Worm (Caenorhabditis elegans) whole organism, L4 larva: Measurements from ENCODE around the gene tbc-19.
A peak's percentile ranks its signal among the peaks of the same experiment; 100 is the strongest.

Experiments
- D1046.2 ChIP-seq: fragments of 200-800 bp; sonication (Bioruptor generic); IDR thresholded peaks from 2 replicates; pipeline ENCODE4 v1.3.6; 2022; ENCODE audit warnings: missing genetic modification characterization, missing compliant biosample characterization
- F26F4.8 ChIP-seq: fragments of 200-800 bp; sonication (Bioruptor generic); conservative IDR thresholded peaks from 2 replicates; pipeline ENCODE4 v1.3.6; 2022; ENCODE audit warnings: missing genetic modification characterization, missing compliant biosample characterization
- F44E2.7 ChIP-seq: fragments of 200-800 bp; sonication (Bioruptor generic); IDR thresholded peaks from 2 replicates; pipeline ENCODE4 v2.1.2; 2022; ENCODE audit warnings: missing genetic modification characterization, missing compliant biosample characterization
- aha-1 ChIP-seq: fragments of 150-350 bp; peaks from one replicate; lab custom pipeline; 2014; ENCODE audit warnings: missing biosample characterization, missing genetic modification characterization
- aly-2 ChIP-seq: sonication (generic microtip); optimal IDR thresholded peaks from 2 replicates; lab custom pipeline; 2018; ENCODE audit warnings: missing biosample characterization, missing genetic modification characterization
- ama-1 ChIP-seq: fragments of 150-350 bp; optimal IDR thresholded peaks from 2 replicates; lab custom pipeline; 2014; ENCODE audit warnings: inconsistent platforms, mixed read lengths
- attf-4 ChIP-seq: sonication (generic microtip); optimal IDR thresholded peaks from 3 replicates; lab custom pipeline; 2017; ENCODE audit warnings: missing biosample characterization, missing genetic modification characterization
- ceh-28 ChIP-seq: fragments of 150-350 bp; optimal IDR thresholded peaks from 2 replicates; lab custom pipeline; 2014; ENCODE audit warnings: missing biosample characterization, missing genetic modification reagents, missing genetic modification characterization
- ceh-32 ChIP-seq: sonication (generic microtip); optimal IDR thresholded peaks from 2 replicates; lab custom pipeline; 2016; ENCODE audit warnings: mild to moderate bottlenecking, missing genetic modification characterization, missing compliant biosample characterization; ENCODE audit not compliant: poor library complexity
- ceh-44 ChIP-seq: fragments of 200-800 bp; sonication (Bioruptor generic); IDR thresholded peaks from 2 replicates; pipeline ENCODE4 v1.3.6; 2022; ENCODE audit warnings: missing genetic modification reagents, missing genetic modification characterization, missing compliant biosample characterization
- cey-2 ChIP-seq: sonication (generic microtip); optimal IDR thresholded peaks from 3 replicates; lab custom pipeline; 2017; ENCODE audit warnings: missing genetic modification characterization, mild to moderate bottlenecking, missing compliant biosample characterization, antibody characterized with exemption, borderline replicate concordance; ENCODE audit not compliant: insufficient read depth
- daf-16 ChIP-seq, 3 experiments: sonication (generic microtip); optimal IDR thresholded peaks; 2 replicates each; lab custom pipeline; 2016 to 2017; ENCODE audit warnings: missing genetic modification characterization in 3 of 3, missing genetic modification reagents in 3 of 3, mild to moderate bottlenecking in 2 of 3, missing compliant biosample characterization in 2 of 3, missing biosample characterization in 1 of 3, moderate library complexity in 1 of 3
- daf-8 ChIP-seq: fragments of 200-800 bp; sonication (Bioruptor generic); IDR thresholded peaks from 2 replicates; pipeline ENCODE4 v1.3.6; 2022; ENCODE audit warnings: missing genetic modification characterization, missing compliant biosample characterization
- dmd-6 ChIP-seq: fragments of 200-800 bp; sonication (Bioruptor generic); IDR thresholded peaks from 2 replicates; pipeline ENCODE4 v1.3.6; 2022; ENCODE audit warnings: missing genetic modification reagents, missing genetic modification characterization, missing compliant biosample characterization
- dmd-8 ChIP-seq: fragments of 200-800 bp; sonication (Bioruptor generic); IDR thresholded peaks from 2 replicates; pipeline ENCODE4 v1.3.6; 2022; ENCODE audit warnings: missing genetic modification characterization, missing compliant biosample characterization
- dmd-9 ChIP-seq: fragments of 200-800 bp; sonication (Bioruptor generic); IDR thresholded peaks from 2 replicates; pipeline ENCODE4 v1.3.6; 2022; ENCODE audit warnings: missing genetic modification reagents, missing genetic modification characterization, missing compliant biosample characterization
- dve-1 ChIP-seq: sonication (generic microtip); optimal IDR thresholded peaks from 2 replicates; lab custom pipeline; 2017; ENCODE audit warnings: antibody characterized with exemption, mild to moderate bottlenecking, missing genetic modification characterization, missing compliant biosample characterization; ENCODE audit not compliant: insufficient read depth
- egl-27 ChIP-seq: sonication (generic microtip); optimal IDR thresholded peaks from 3 replicates; lab custom pipeline; 2017; ENCODE audit warnings: missing biosample characterization, missing genetic modification reagents, missing genetic modification characterization
- fkh-10 ChIP-seq: fragments of 150-350 bp; optimal IDR thresholded peaks from 2 replicates; lab custom pipeline; 2014; ENCODE audit warnings: missing biosample characterization, missing genetic modification reagents, missing genetic modification characterization
- hif-1 ChIP-seq, 2 experiments: sonication (generic microtip); optimal IDR thresholded peaks; 2 replicates each; lab custom pipeline; 2016 to 2017; ENCODE audit warnings: missing compliant biosample characterization in 2 of 2, missing genetic modification characterization in 2 of 2, missing genetic modification reagents in 2 of 2, missing genotype in 2 of 2, mild to moderate bottlenecking in 1 of 2
- hlh-11 ChIP-seq: fragments of 200-800 bp; sonication (Bioruptor generic); optimal IDR thresholded peaks from 2 replicates; lab custom pipeline; 2018; ENCODE audit warnings: mild to moderate bottlenecking, missing genetic modification characterization, missing compliant biosample characterization
- hmg-1.1 ChIP-seq: fragments of 200-800 bp; sonication (Bioruptor generic); IDR thresholded peaks from 2 replicates; pipeline ENCODE4 v1.3.6; 2022; ENCODE audit warnings: missing genetic modification reagents, missing genetic modification characterization, missing compliant biosample characterization
- lim-7 ChIP-seq: fragments of 200-800 bp; sonication (Bioruptor generic); IDR thresholded peaks from 2 replicates; pipeline ENCODE4 v1.3.6; 2022; ENCODE audit warnings: missing genetic modification characterization, missing compliant biosample characterization
- lin-1 ChIP-seq: fragments of 200-800 bp; sonication (Bioruptor generic); IDR thresholded peaks from 2 replicates; pipeline ENCODE4 v1.3.6; 2022; ENCODE audit warnings: missing genetic modification reagents, missing genetic modification characterization, missing compliant biosample characterization
- lin-38 ChIP-seq: fragments of 200-800 bp; sonication (Bioruptor generic); IDR thresholded peaks from 2 replicates; pipeline ENCODE4 v1.3.6; 2022; ENCODE audit warnings: missing genetic modification reagents, missing genetic modification characterization, missing compliant biosample characterization
- lsy-2 ChIP-seq, 2 experiments: fragments of 150-350 bp in 1 of 2; sonication (generic microtip) in 1 of 2; optimal IDR thresholded peaks; 2 replicates each; lab custom pipeline; 2014 to 2017; ENCODE audit warnings: missing biosample characterization in 2 of 2, missing genetic modification characterization in 2 of 2
- madf-5 ChIP-seq, 2 experiments: fragments of 200-800 bp; sonication (Bioruptor generic); IDR thresholded peaks; 2 replicates each; pipeline ENCODE4 v1.3.6; 2022; ENCODE audit warnings: missing compliant biosample characterization in 2 of 2, missing genetic modification characterization in 2 of 2
- mdl-1 ChIP-seq, 2 experiments: fragments of 150-350 bp in 1 of 2; sonication (generic microtip) in 1 of 2; optimal IDR thresholded peaks; 2 replicates each; lab custom pipeline; 2014 to 2017; ENCODE audit warnings: missing biosample characterization in 2 of 2, missing genetic modification characterization in 2 of 2
- mep-1 ChIP-seq: fragments of 150-350 bp; sonication (generic microtip); optimal IDR thresholded peaks from 3 replicates; lab custom pipeline; 2014; ENCODE audit warnings: missing biosample characterization, missing genetic modification characterization
- mes-2 ChIP-seq: sonication (generic microtip); optimal IDR thresholded peaks from 2 replicates; lab custom pipeline; 2016; ENCODE audit warnings: missing genotype, mild to moderate bottlenecking, missing genetic modification characterization, missing compliant biosample characterization; ENCODE audit not compliant: poor library complexity, severe bottlenecking
- mxl-3 ChIP-seq: fragments of 200-800 bp; sonication (Bioruptor generic); optimal IDR thresholded peaks from 2 replicates; lab custom pipeline; 2018; ENCODE audit warnings: mild to moderate bottlenecking, missing genetic modification characterization, missing compliant biosample characterization
- nhr-10 ChIP-seq: fragments of 150-350 bp; optimal IDR thresholded peaks from 2 replicates; lab custom pipeline; 2014; ENCODE audit warnings: missing biosample characterization, missing genetic modification characterization
- nhr-28 ChIP-seq: fragments of 150-350 bp; optimal IDR thresholded peaks from 2 replicates; lab custom pipeline; 2014; ENCODE audit warnings: missing biosample characterization, missing genetic modification characterization
- nhr-48 ChIP-seq: sonication (generic microtip); optimal IDR thresholded peaks from 2 replicates; lab custom pipeline; 2016; ENCODE audit warnings: mild to moderate bottlenecking, missing genetic modification characterization, missing compliant biosample characterization
- nhr-6 ChIP-seq: fragments of 150-350 bp; optimal IDR thresholded peaks from 2 replicates; lab custom pipeline; 2014; ENCODE audit warnings: missing biosample characterization, missing genetic modification characterization
- nhr-76 ChIP-seq: fragments of 150-350 bp; optimal IDR thresholded peaks from 2 replicates; lab custom pipeline; 2014; ENCODE audit warnings: missing biosample characterization, missing genetic modification characterization
- nhr-77 ChIP-seq: fragments of 150-350 bp; optimal IDR thresholded peaks from 2 replicates; lab custom pipeline; 2014; ENCODE audit warnings: missing biosample characterization, missing genetic modification characterization
- pha-4 ChIP-seq, 2 experiments: fragments of 150-350 bp in 1 of 2; fragments of 200-800 bp in 1 of 2; sonication (Bioruptor generic) in 1 of 2; IDR thresholded peaks in 1 of 2; optimal IDR thresholded peaks in 1 of 2; 2 replicates each; pipeline versions ENCODE4 v1.3.6 to Lab custom; 2014 to 2022; ENCODE audit warnings: missing genetic modification characterization in 2 of 2, missing genetic modification reagents in 2 of 2, missing biosample characterization in 1 of 2, missing compliant biosample characterization in 1 of 2
- php-3 ChIP-seq: fragments of 200-800 bp; sonication (Bioruptor generic); IDR thresholded peaks from 2 replicates; pipeline ENCODE4 v1.3.6; 2022; ENCODE audit warnings: missing genetic modification reagents, missing genetic modification characterization, missing compliant biosample characterization
- pqm-1 ChIP-seq: sonication (generic microtip); optimal IDR thresholded peaks from 2 replicates; lab custom pipeline; 2017; ENCODE audit warnings: missing biosample characterization, missing genetic modification characterization
- rbr-2 ChIP-seq: sonication (generic microtip); optimal IDR thresholded peaks from 2 replicates; lab custom pipeline; 2016; ENCODE audit warnings: missing genotype, missing genetic modification characterization, missing compliant biosample characterization
- saeg-2 ChIP-seq: fragments of 200-800 bp; sonication (Bioruptor generic); IDR thresholded peaks from 2 replicates; pipeline ENCODE4 v1.3.6; 2022; ENCODE audit warnings: missing genetic modification reagents, missing genetic modification characterization, missing compliant biosample characterization
- snpc-4 ChIP-seq: fragments of 150-350 bp; optimal IDR thresholded peaks from 2 replicates; lab custom pipeline; 2014; ENCODE audit warnings: missing biosample characterization, missing genetic modification characterization
- unc-62 ChIP-seq, 3 experiments: fragments of 150-350 bp in 1 of 3; sonication (generic microtip); optimal IDR thresholded peaks in 2 of 3; peaks in 1 of 3; 1 replicate in 1 of 3; 2 replicates in 2 of 3; lab custom pipeline; 2014 to 2017; ENCODE audit warnings: missing biosample characterization in 3 of 3, missing genetic modification characterization in 3 of 3, missing genetic modification reagents in 3 of 3, missing genotype in 1 of 3

tbc-19 gene

ce11 chrX:13990680-13991079 lies 21.6 kb downstream of the tbc-19 start, which contains the start of gene C31E10.11:
Gene C31E10.11, minus strand, starts transcription at chrX:13990780.
- TF ChIP-seq lin-1 (GFP tag; lab: Robert Waterston, UW) (no peak), dmd-9 (no peak), ceh-32 (tag; lab: Kevin White, UChicago) (no peak), php-3 (no peak), ceh-28 (tag; lab: Kevin White, UChicago) (no peak), snpc-4 (tag; lab: Kevin White, UChicago) (no peak), dmd-8 (no peak), aly-2 (tag; lab: Kevin White, UChicago) (no peak), dve-1 (tag; lab: Kevin White, UChicago) (no peak), nhr-28 (no peak), fkh-10 (no peak), cey-2 (no peak), saeg-2 (GFP tag; lab: Robert Waterston, UW) (no peak), nhr-48 (tag; lab: Kevin White, UChicago) (no peak), pha-4 (GFP tag; IDR thresholded peaks at IDR 0.05; lab: Robert Waterston, UW) (no peak), pha-4 (tag; optimal IDR thresholded peaks at IDR 0.05; lab: Kevin White, UChicago) (no peak), D1046.2 (no peak), lin-38 (GFP tag; lab: Robert Waterston, UW) (no peak), ama-1 (lab: Kevin White, UChicago) (no peak)

DNA sequence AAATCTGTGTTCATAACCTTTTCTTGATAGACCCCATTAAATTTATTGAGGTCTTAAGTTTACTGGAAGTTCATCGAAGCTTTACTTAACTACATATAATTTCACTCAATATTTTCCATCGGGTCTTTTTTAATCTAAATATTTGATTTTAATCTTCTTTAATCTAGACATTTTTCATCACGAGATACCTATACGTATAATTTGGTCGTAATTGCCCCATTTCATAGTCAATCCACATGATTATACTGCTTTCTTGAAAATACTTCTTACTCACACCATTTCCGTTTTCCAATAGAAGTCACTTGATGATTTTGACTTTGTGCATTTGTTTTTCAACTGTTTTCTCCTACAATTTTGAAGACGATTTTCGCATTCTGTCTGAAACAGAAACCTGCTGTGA lies 26.0 kb downstream of the tbc-19 start, which contains the start of gene irld-24:
TSS of gene irld-24 (plus strand) at position 301 of the 400 bp plus-strand sequence.
- no peak for TF ChIP-seq nhr-77
- TF ChIP-seq lsy-2 (tag; optimal IDR thresholded peaks at IDR 0.05; lab: Kevin White, UChicago) = no peak
- TF ChIP-seq nhr-10 = no peak
- no peak for TF ChIP-seq ceh-44 (GFP tag; lab: Robert Waterston, UW)
- TF ChIP-seq lim-7 (GFP tag; lab: Robert Waterston, UW) = no peak
- no peak for TF ChIP-seq F44E2.7 (GFP tag; lab: Robert Waterston, UW)
- TF ChIP-seq aly-2 (tag; lab: Kevin White, UChicago) = no peak
- no peak for TF ChIP-seq nhr-76 (tag; lab: Kevin White, UChicago)
- no peak for TF ChIP-seq daf-8 (GFP tag; lab: Robert Waterston, UW)
- TF ChIP-seq, all 104 proteins: peak for 0

ce11 chrX:13980417-13980816 lies 31.9 kb downstream of the tbc-19 start, which contains the start of gene arrd-24:
Gene arrd-24, minus strand, starts transcription at chrX:13980517.
- peak; percentile 24 for TF ChIP-seq pqm-1 (tag; lab: Kevin White, UChicago)
- TF ChIP-seq, all 104 proteins: peak for 1; not testable (repeated sequence) for 103

- TF ChIP-seq mdl-1 (tag; optimal IDR thresholded peaks at IDR 0.05; lab: Kevin White, UChicago) = peak in 1 of 2 experiments; percentile 72
- peak; percentile 58 for TF ChIP-seq mes-2 (tag; lab: Kevin White, UChicago)
- TF ChIP-seq dve-1 (tag; lab: Kevin White, UChicago) = peak; percentile 39
- no peak for TF ChIP-seq madf-5 (GFP tag; IDR thresholded peaks at IDR 0.05; lab: Robert Waterston, UW)
- peak; percentile 62 for TF ChIP-seq hmg-1.1
- peak in 1 of 2 experiments; percentile 31 for TF ChIP-seq hif-1 (tag; optimal IDR thresholded peaks at IDR 0.05; lab: Kevin White, UChicago)
- peak; percentile 34 for TF ChIP-seq nhr-6 (tag; lab: Kevin White, UChicago)
- TF ChIP-seq egl-27 = no peak
- TF ChIP-seq mep-1 = peak; percentile 18
- 0 out of 2 replicates have a peak, but pooled peaks have one; percentile 8 for TF ChIP-seq dmd-6
- TF ChIP-seq rbr-2 (tag; lab: Kevin White, UChicago) = peak; percentile 39
- TF ChIP-seq hlh-11 (tag; lab: Kevin White, UChicago) = peak; percentile 40
- no peak for TF ChIP-seq F26F4.8
- peak in 1 of 2 experiments; percentile 98 for TF ChIP-seq unc-62 (GFP tag; optimal IDR thresholded peaks at IDR 0.05 in 1 of 2; lab: Kevin White, UChicago)
- no peak for TF ChIP-seq unc-62 (tag; optimal IDR thresholded peaks at IDR 0.05; lab: Kevin White, UChicago)
- TF ChIP-seq daf-16 (GFP tag; optimal IDR thresholded peaks at IDR 0.05; lab: Kevin White, UChicago) = no peak
- TF ChIP-seq daf-16 (tag; optimal IDR thresholded peaks at IDR 0.05; lab: Kevin White, UChicago) = peak; percentile 64
- TF ChIP-seq mxl-3 (GFP tag; lab: Kevin White, UChicago) = peak; percentile 33
- TF ChIP-seq aha-1 = peak; percentile 50
- TF ChIP-seq attf-4 = no peak
- TF ChIP-seq nhr-28 = peak; percentile 23
Measured at ce11 chrX:13977439-13978118, 34.7 kb downstream of the tbc-19 start, which contains the start of gene F48F7.6. Gene F48F7.6, plus strand, starts transcription at chrX:13977829.
